Fruit fly (Drosophila melanogaster) whole organism, embryonic: ENCODE data around the gene Muc11A.

ENCODE experiments used
- Ada2b ChIP-seq: fragments of 200-800 bp; sonication (Bioruptor generic); IDR thresholded peaks from 2 replicates; pipeline ENCODE4 v1.3.6; 2022; ENCODE audit warnings: missing biosample characterization, missing genetic modification characterization
- Adf1 ChIP-seq: fragments of 200-800 bp; sonication (Bioruptor generic); IDR thresholded peaks from 2 replicates; pipeline ENCODE4 v1.3.6; 2022; ENCODE audit warnings: missing biosample characterization, missing genetic modification characterization
- Bteb2 ChIP-seq: fragments of 200-800 bp; sonication (Bioruptor generic); optimal IDR thresholded peaks from 2 replicates; lab custom pipeline; 2016; ENCODE audit warnings: missing biosample characterization, missing genetic modification characterization
- CG12071 ChIP-seq: fragments of 200-800 bp; sonication (Bioruptor generic); optimal IDR thresholded peaks from 3 replicates; lab custom pipeline; 2018; ENCODE audit warnings: missing biosample characterization, mild to moderate bottlenecking, missing genetic modification characterization
- CG12942 ChIP-seq: fragments of 200-800 bp; sonication (Bioruptor generic); optimal IDR thresholded peaks from 3 replicates; lab custom pipeline; 2016; ENCODE audit warnings: missing biosample characterization, missing genetic modification characterization
- CG15269 ChIP-seq: fragments of 200-800 bp; sonication (Bioruptor generic); optimal IDR thresholded peaks from 2 replicates; lab custom pipeline; 2018; ENCODE audit warnings: missing biosample characterization, mild to moderate bottlenecking, missing genetic modification characterization, moderate library complexity
- CG15514 ChIP-seq: fragments of 200-800 bp; sonication (Bioruptor generic); optimal IDR thresholded peaks from 3 replicates; lab custom pipeline; 2017; ENCODE audit warnings: missing biosample characterization, missing genetic modification characterization, mild to moderate bottlenecking, moderate library complexity, missing genetic modification reagents
- CG1603 ChIP-seq: fragments of 200-800 bp; sonication (Bioruptor generic); optimal IDR thresholded peaks from 2 replicates; lab custom pipeline; 2019; ENCODE audit warnings: missing biosample characterization, mild to moderate bottlenecking, missing genetic modification characterization, moderate library complexity
- CG17802 ChIP-seq: fragments of 200-800 bp; sonication (Bioruptor generic); optimal IDR thresholded peaks from 2 replicates; lab custom pipeline; 2018; ENCODE audit warnings: missing biosample characterization, mild to moderate bottlenecking, missing genetic modification characterization, moderate library complexity
- CG1832 ChIP-seq: fragments of 200-800 bp; sonication (Bioruptor generic); optimal IDR thresholded peaks from 2 replicates; lab custom pipeline; 2017; ENCODE audit warnings: missing biosample characterization, mild to moderate bottlenecking, missing genetic modification characterization, inconsistent platforms
- CG18764 ChIP-seq: fragments of 200-800 bp; sonication (Bioruptor generic); optimal IDR thresholded peaks from 3 replicates; lab custom pipeline; 2016; ENCODE audit warnings: missing biosample characterization, missing genetic modification characterization
- CG2678 ChIP-seq: fragments of 200-800 bp; sonication (Bioruptor generic); optimal IDR thresholded peaks from 3 replicates; lab custom pipeline; 2019; ENCODE audit warnings: missing biosample characterization, mild to moderate bottlenecking, missing genetic modification characterization, moderate library complexity
- CG31441 ChIP-seq: fragments of 200-800 bp; sonication (Bioruptor generic); IDR thresholded peaks from 2 replicates; pipeline ENCODE4 v1.3.6; 2022; ENCODE audit warnings: missing biosample characterization, missing genetic modification characterization
- CG34422 ChIP-seq: fragments of 200-800 bp; sonication (Bioruptor generic); IDR thresholded peaks from 3 replicates; pipeline ENCODE4 v1.3.6; 2022; ENCODE audit warnings: missing biosample characterization, missing genetic modification characterization
- CG4360 ChIP-seq: fragments of 200-800 bp; sonication (Bioruptor generic); IDR thresholded peaks from 2 replicates; pipeline ENCODE4 v1.3.6; 2022; ENCODE audit warnings: missing biosample characterization, missing genetic modification characterization
- CG4424 ChIP-seq: fragments of 200-800 bp; sonication (Bioruptor generic); optimal IDR thresholded peaks from 3 replicates; lab custom pipeline; 2016; ENCODE audit warnings: missing biosample characterization, missing genetic modification characterization
- CG6813 ChIP-seq: fragments of 200-800 bp; sonication (Bioruptor generic); optimal IDR thresholded peaks from 2 replicates; lab custom pipeline; 2017; ENCODE audit warnings: missing biosample characterization, missing genetic modification characterization, mild to moderate bottlenecking, moderate library complexity, missing genetic modification reagents
- CG7556 ChIP-seq: fragments of 200-800 bp; sonication (Bioruptor generic); optimal IDR thresholded peaks from 2 replicates; lab custom pipeline; 2017; ENCODE audit warnings: missing biosample characterization, mild to moderate bottlenecking, missing genetic modification characterization
- CG7839 ChIP-seq: fragments of 200-800 bp; sonication (Bioruptor generic); optimal IDR thresholded peaks from 3 replicates; lab custom pipeline; 2018; ENCODE audit warnings: missing biosample characterization, mild to moderate bottlenecking, missing genetic modification characterization, moderate library complexity
- CG8944 ChIP-seq: fragments of 200-800 bp; sonication (Bioruptor generic); optimal IDR thresholded peaks from 3 replicates; lab custom pipeline; 2016; ENCODE audit warnings: missing biosample characterization, missing genetic modification characterization
- CG9727 ChIP-seq: fragments of 200-800 bp; sonication (Bioruptor generic); optimal IDR thresholded peaks from 3 replicates; lab custom pipeline; 2017; ENCODE audit warnings: missing biosample characterization, mild to moderate bottlenecking, missing genetic modification characterization
- CG9932 ChIP-seq: fragments of 200-800 bp; sonication (Bioruptor generic); IDR thresholded peaks from 2 replicates; pipeline ENCODE4 v1.3.6; 2022; ENCODE audit warnings: missing biosample characterization, missing genetic modification characterization
- Chrac-16 ChIP-seq: fragments of 200-800 bp; sonication (Bioruptor generic); optimal IDR thresholded peaks from 3 replicates; lab custom pipeline; 2016; ENCODE audit warnings: missing biosample characterization, missing genetic modification characterization
- D ChIP-seq, 2 experiments: fragments of 200-800 bp in 1 of 2; fragments of >200 bp in 1 of 2; sonication (Bioruptor generic) in 1 of 2; optimal IDR thresholded peaks; 2 replicates in 1 of 2; 3 replicates in 1 of 2; lab custom pipeline; 2017; ENCODE audit warnings: mild to moderate bottlenecking in 1 of 2, missing biosample characterization in 1 of 2, missing genetic modification characterization in 1 of 2, missing genetic modification reagents in 1 of 2
- Dek ChIP-seq: fragments of 200-800 bp; sonication (Bioruptor generic); optimal IDR thresholded peaks from 3 replicates; lab custom pipeline; 2019; ENCODE audit warnings: missing biosample characterization, mild to moderate bottlenecking, missing genetic modification characterization, moderate library complexity
- Fer1 ChIP-seq: fragments of 200-800 bp; sonication (Bioruptor generic); optimal IDR thresholded peaks from 2 replicates; lab custom pipeline; 2017; ENCODE audit warnings: missing biosample characterization, mild to moderate bottlenecking, missing genetic modification characterization
- Hmr ChIP-seq: fragments of 200-800 bp; sonication (Bioruptor generic); optimal IDR thresholded peaks from 3 replicates; lab custom pipeline; 2017; ENCODE audit warnings: mild to moderate bottlenecking, missing biosample characterization, missing genetic modification reagents, missing genetic modification characterization
- Jarid2 ChIP-seq: fragments of 200-800 bp; sonication (Bioruptor generic); optimal IDR thresholded peaks from 3 replicates; lab custom pipeline; 2017; ENCODE audit warnings: mild to moderate bottlenecking, missing biosample characterization, missing genetic modification reagents, missing genetic modification characterization
- NC2β ChIP-seq: fragments of 200-800 bp; sonication (Bioruptor generic); optimal IDR thresholded peaks from 2 replicates; lab custom pipeline; 2016; ENCODE audit warnings: missing biosample characterization, missing genetic modification characterization
- NFAT ChIP-seq: fragments of 200-800 bp; sonication (Bioruptor generic); IDR thresholded peaks from 2 replicates; pipeline ENCODE4 v1.3.6; 2022; ENCODE audit warnings: missing biosample characterization, missing genetic modification characterization
- TFAM ChIP-seq: fragments of 200-800 bp; sonication (Bioruptor generic); optimal IDR thresholded peaks from 2 replicates; lab custom pipeline; 2017; ENCODE audit warnings: missing biosample characterization, missing genetic modification characterization, inconsistent platforms
- Usf ChIP-seq: fragments of 200-800 bp; sonication (Bioruptor generic); optimal IDR thresholded peaks from 2 replicates; lab custom pipeline; 2017; ENCODE audit warnings: missing genotype, missing biosample characterization, missing genetic modification characterization
- az2 ChIP-seq: fragments of 200-800 bp; sonication (Bioruptor generic); optimal IDR thresholded peaks from 3 replicates; lab custom pipeline; 2016; ENCODE audit warnings: missing biosample characterization, missing genetic modification characterization
- bcd ChIP-seq: fragments of 200-800 bp; sonication (Bioruptor generic); optimal IDR thresholded peaks from 2 replicates; lab custom pipeline; 2017; ENCODE audit warnings: missing biosample characterization, mild to moderate bottlenecking, missing genetic modification characterization
- bsh ChIP-seq, 2 experiments: fragments of 200-800 bp; sonication (Bioruptor generic); optimal IDR thresholded peaks; 2 replicates each; lab custom pipeline; 2017 to 2018; ENCODE audit warnings: mild to moderate bottlenecking in 2 of 2, missing biosample characterization in 2 of 2, missing genetic modification characterization in 2 of 2, moderate library complexity in 1 of 2
- btn ChIP-seq: fragments of 200-800 bp; sonication (Bioruptor generic); optimal IDR thresholded peaks from 2 replicates; lab custom pipeline; 2016; ENCODE audit warnings: missing biosample characterization, missing genetic modification characterization
- caup ChIP-seq: fragments of 200-800 bp; sonication (Bioruptor generic); optimal IDR thresholded peaks from 3 replicates; lab custom pipeline; 2017; ENCODE audit warnings: missing biosample characterization, mild to moderate bottlenecking, missing genetic modification characterization, moderate library complexity; ENCODE audit not compliant: severe bottlenecking
- cwo ChIP-seq: fragments of 200-800 bp; sonication (Bioruptor generic); optimal IDR thresholded peaks from 3 replicates; lab custom pipeline; 2017; ENCODE audit warnings: missing biosample characterization, missing genetic modification characterization, mild to moderate bottlenecking, moderate library complexity, missing genetic modification reagents
- gem ChIP-seq: fragments of 200-800 bp; sonication (Bioruptor generic); optimal IDR thresholded peaks from 2 replicates; lab custom pipeline; 2019; ENCODE audit warnings: missing biosample characterization, mild to moderate bottlenecking, missing genetic modification characterization, moderate library complexity
- grau ChIP-seq: fragments of 200-800 bp; optimal IDR thresholded peaks from 3 replicates; lab custom pipeline; 2019; ENCODE audit warnings: missing biosample characterization, mild to moderate bottlenecking, missing genetic modification characterization, moderate library complexity
- hb ChIP-seq: fragments of 200-800 bp; sonication (Bioruptor generic); IDR thresholded peaks from 3 replicates; pipeline ENCODE4 v1.3.6; 2022; ENCODE audit warnings: missing biosample characterization, missing genetic modification characterization; ENCODE audit not compliant: partially characterized antibody
- lab ChIP-seq: fragments of 200-800 bp; sonication (Bioruptor generic); optimal IDR thresholded peaks from 3 replicates; lab custom pipeline; 2017; ENCODE audit warnings: missing biosample characterization, missing genetic modification characterization, mild to moderate bottlenecking, moderate library complexity, missing genetic modification reagents
- lmd ChIP-seq: fragments of 200-800 bp; sonication (Bioruptor generic); IDR thresholded peaks from 2 replicates; pipeline ENCODE4 v1.3.6; 2022; ENCODE audit warnings: missing biosample characterization, missing genetic modification characterization
- ro ChIP-seq: fragments of 200-800 bp; sonication (Bioruptor generic); IDR thresholded peaks from 2 replicates; pipeline ENCODE4 v1.3.6; 2022; ENCODE audit warnings: missing biosample characterization, missing genetic modification characterization
- schlank ChIP-seq: fragments of 200-800 bp; sonication (Bioruptor generic); optimal IDR thresholded peaks from 2 replicates; lab custom pipeline; 2018; ENCODE audit warnings: missing biosample characterization, mild to moderate bottlenecking, missing genetic modification characterization
- sens ChIP-seq: fragments of 200-800 bp; sonication (Bioruptor generic); peaks from one replicate; lab custom pipeline; 2016; ENCODE audit warnings: missing biosample characterization, missing genetic modification characterization
- sens-2 ChIP-seq: fragments of 200-800 bp; sonication (Bioruptor generic); IDR thresholded peaks from 2 replicates; pipeline ENCODE4 v1.3.6; 2022; ENCODE audit warnings: missing biosample characterization, missing genetic modification characterization
- trem ChIP-seq: fragments of 200-800 bp; optimal IDR thresholded peaks from 3 replicates; lab custom pipeline; 2019; ENCODE audit warnings: missing biosample characterization, mild to moderate bottlenecking, missing genetic modification characterization, moderate library complexity
- unpg ChIP-seq: fragments of 200-800 bp; sonication (Bioruptor generic); optimal IDR thresholded peaks from 3 replicates; lab custom pipeline; 2018; ENCODE audit warnings: missing biosample characterization, mild to moderate bottlenecking, missing genetic modification characterization, moderate library complexity
- usp ChIP-seq: fragments of >200 bp; optimal IDR thresholded peaks from 2 replicates; lab custom pipeline; 2017; ENCODE audit warnings: missing biosample characterization, missing genetic modification characterization

Muc11A gene

DNA sequence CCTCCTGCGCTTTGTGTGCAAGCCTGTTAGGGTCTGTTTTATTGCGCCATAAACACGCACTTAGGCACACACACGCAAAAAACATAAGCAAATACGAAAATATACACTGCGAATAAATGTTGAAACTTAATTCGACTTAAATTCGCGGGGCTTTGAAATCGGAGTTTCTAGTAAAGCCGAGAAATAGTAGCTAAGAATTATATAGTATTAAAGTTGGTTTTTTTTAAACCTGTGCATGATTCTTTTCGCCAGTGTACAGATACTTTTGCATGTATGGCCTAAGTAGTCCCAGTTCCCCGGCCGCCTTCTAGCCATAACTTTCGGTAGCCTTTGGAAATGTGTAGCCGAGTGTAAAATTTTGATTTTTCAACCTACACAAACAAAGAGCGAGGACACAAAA, 24.8 kb downstream of the Muc11A start (continued):
- TF ChIP-seq NFAT (GFP tag; lab: Robert Waterston, UW) (no peak), Hmr (GFP tag; lab: Kevin White, UChicago) (peak; percentile 25), TFAM (no peak), CG12071 (no peak), Adf1 (no peak), CG9727 (no peak), ro (GFP tag; lab: Robert Waterston, UW) (no peak), CG15269 (tag; lab: Kevin White, UChicago) (peak; percentile 1), CG12942 (no peak), CG1832 (GFP tag; lab: Kevin White, UChicago) (no peak), Dek (tag; lab: Kevin White, UChicago) (no peak), caup (peak; percentile 34), unpg (GFP tag; lab: Kevin White, UChicago) (no peak), usp (GFP tag; lab: Kevin White, UChicago) (no peak), sens-2 (GFP tag; lab: Robert Waterston, UW) (no peak), sens (GFP tag; lab: Kevin White, UChicago) (peak; percentile 55), cwo (GFP tag; lab: Kevin White, UChicago) (peak; percentile 10), CG31441 (GFP tag; lab: Robert Waterston, UW) (no peak), Usf (GFP tag; lab: Kevin White, UChicago) (no peak), Fer1 (GFP tag; lab: Kevin White, UChicago) (peak; percentile 11), CG4424 (GFP tag; lab: Kevin White, UChicago) (no peak), CG34422 (GFP tag; lab: Robert Waterston, UW) (no peak), bsh (GFP tag; optimal IDR thresholded peaks at IDR 0.05; lab: Kevin White, UChicago) (peak in 1 of 2 experiments; percentile 5), hb (GFP tag; lab: Robert Waterston, UW) (no peak), CG7839 (tag; lab: Kevin White, UChicago) (peak; percentile 39), CG17802 (tag; lab: Kevin White, UChicago) (no peak), lab (GFP tag; lab: Kevin White, UChicago) (peak; percentile 56), schlank (tag; lab: Kevin White, UChicago) (no peak), az2 (GFP tag; lab: Kevin White, UChicago) (no peak), CG18764 (no peak), Jarid2 (no peak), Chrac-16 (no peak), D (optimal IDR thresholded peaks at IDR 0.05; lab: Kevin White, UChicago) (no peak), D (GFP tag; optimal IDR thresholded peaks at IDR 0.05; lab: Kevin White, UChicago) (no peak), CG6813 (GFP tag; lab: Kevin White, UChicago) (no peak), trem (tag; lab: Kevin White, UChicago) (no peak), NC2β (GFP tag; lab: Kevin White, UChicago) (no peak), Bteb2 (GFP tag; lab: Kevin White, UChicago) (no peak), CG8944 (GFP tag; lab: Kevin White, UChicago) (no peak), CG1603 (tag; lab: Kevin White, UChicago) (peak; percentile 26), gem (tag; lab: Kevin White, UChicago) (peak; percentile 40), grau (peak; percentile 14), CG4360 (GFP tag; lab: Robert Waterston, UW) (no peak), CG9932 (GFP tag; lab: Robert Waterston, UW) (0 out of 2 replicates have a peak, but pooled peaks have one; percentile 31), CG2678 (peak; percentile 27), bcd (GFP tag; lab: Kevin White, UChicago) (peak; percentile 15), Ada2b (GFP tag; lab: Robert Waterston, UW) (peak; percentile 22; the same call in 1 of the 2 replicates), lmd (GFP tag; lab: Robert Waterston, UW) (peak; percentile 42; the same call in 1 of the 2 replicates), btn (GFP tag; lab: Kevin White, UChicago) (no peak), CG7556 (GFP tag; lab: Kevin White, UChicago) (peak; percentile 12), CG15514 (peak; percentile 6)
